Fruit fly (Drosophila melanogaster) whole organism, prepupa: ENCODE data around the gene mtm.

ENCODE experiments used
- CG11294 ChIP-seq: fragments of 200-800 bp; sonication (Bioruptor generic); IDR thresholded peaks from 2 replicates; pipeline ENCODE4 v1.3.6; 2022; ENCODE audit warnings: missing biosample characterization, missing genetic modification characterization
- CG11902 ChIP-seq: fragments of 200-800 bp; sonication (Bioruptor generic); optimal IDR thresholded peaks from 3 replicates; lab custom pipeline; 2016; ENCODE audit warnings: missing biosample characterization, missing genetic modification characterization
- CG15336 ChIP-seq: fragments of 200-800 bp; sonication (Bioruptor generic); IDR thresholded peaks from 2 replicates; pipeline ENCODE4 v1.3.6; 2022; ENCODE audit warnings: missing biosample characterization, missing genetic modification characterization
- CG6276 ChIP-seq: fragments of 200-800 bp; sonication (Bioruptor generic); optimal IDR thresholded peaks from 2 replicates; lab custom pipeline; 2017; ENCODE audit warnings: missing biosample characterization, mild to moderate bottlenecking, missing genetic modification characterization
- Eip78C ChIP-seq: fragments of 200-800 bp; sonication (Bioruptor generic); peaks from one replicate; lab custom pipeline; 2016; ENCODE audit warnings: missing biosample characterization, missing genetic modification characterization
- Eip93F ChIP-seq: fragments of 200-800 bp; sonication (Bioruptor generic); optimal IDR thresholded peaks from 2 replicates; lab custom pipeline; 2016; ENCODE audit warnings: missing biosample characterization, mild to moderate bottlenecking, missing genetic modification characterization
- Lpt ChIP-seq: fragments of 200-800 bp; sonication (Bioruptor generic); optimal IDR thresholded peaks from 3 replicates; lab custom pipeline; 2016; ENCODE audit warnings: missing biosample characterization, missing genetic modification characterization
- lz ChIP-seq: fragments of 200-800 bp; sonication (Bioruptor generic); optimal IDR thresholded peaks from 3 replicates; lab custom pipeline; 2016; ENCODE audit warnings: missing biosample characterization, missing genetic modification characterization

- TF ChIP-seq Eip93F (GFP tag; lab: Kevin White, UChicago) (no peak), Eip78C (GFP tag; lab: Kevin White, UChicago) (no peak), Lpt (GFP tag; lab: Kevin White, UChicago) (no peak), CG11294 (no peak), CG11902 (GFP tag; lab: Kevin White, UChicago) (no peak), CG6276 (GFP tag; lab: Kevin White, UChicago) (no peak), CG15336 (GFP tag; lab: Robert Waterston, UW) (no peak), lz (GFP tag; lab: Kevin White, UChicago) (no peak)
Observed at dm6 chr2L:6073894-6074293, 37.1 kb upstream of the mtm start.
